Fruit fly (Drosophila melanogaster): ENCODE measurements around the gene CG15563.

CG15563 gene

dm6 chr3R:31222125-31222889 is 9.8 kb downstream of the CG15563 start (continued):
- TF ChIP-seq CG18262 (tag; optimal IDR thresholded peaks at IDR 0.05): peak; percentile 84
- TF ChIP-seq cwo (GFP tag; optimal IDR thresholded peaks at IDR 0.05): peak; percentile 82
- peak; percentile 80 for TF ChIP-seq ATbp (GFP tag; optimal IDR thresholded peaks at IDR 0.05)
- TF ChIP-seq mam (GFP tag; optimal IDR thresholded peaks at IDR 0.05): peak; percentile 90
- peak; percentile 80 for TF ChIP-seq CG17829 (tag; optimal IDR thresholded peaks at IDR 0.05)
- peak; percentile 82 for TF ChIP-seq CG6813 (GFP tag; optimal IDR thresholded peaks at IDR 0.05)
- TF ChIP-seq CG11456 (GFP tag; IDR thresholded peaks at IDR 0.05): no peak
- peak; percentile 68 for TF ChIP-seq CG2202 (tag; optimal IDR thresholded peaks at IDR 0.05)
- TF ChIP-seq repo (GFP tag; optimal IDR thresholded peaks at IDR 0.05): peak; percentile 76
- peak; percentile 84 for TF ChIP-seq pho (GFP tag; optimal IDR thresholded peaks at IDR 0.05)
- TF ChIP-seq knrl (GFP tag; IDR thresholded peaks at IDR 0.05; ENCODE audit: partially characterized antibody): no peak
- peak; percentile 67 to 87 for TF ChIP-seq chif (GFP tag; optimal IDR thresholded peaks at IDR 0.05)
- TF ChIP-seq CG4282 (GFP tag; optimal IDR thresholded peaks at IDR 0.05): peak; percentile 44
- TF ChIP-seq inv (GFP tag; IDR thresholded peaks at IDR 0.05; ENCODE audit: partially characterized antibody): no peak
- peak; percentile 87 for TF ChIP-seq fu2 (GFP tag; optimal IDR thresholded peaks at IDR 0.05)
- peak; percentile 97 for TF ChIP-seq onecut (GFP tag; IDR thresholded peaks at IDR 0.05)
- no peak for TF ChIP-seq sr (GFP tag; IDR thresholded peaks at IDR 0.05)
- peak in 1 of 2 experiments; percentile 66 for TF ChIP-seq Eip74EF (GFP tag; optimal IDR thresholded peaks at IDR 0.05)
- no peak for TF ChIP-seq CG11560 (tag; IDR thresholded peaks at IDR 0.05)
- no peak for TF ChIP-seq CG32772 (GFP tag; IDR thresholded peaks at IDR 0.05)
- peak; percentile 88 for TF ChIP-seq CG34376 (GFP tag; optimal IDR thresholded peaks at IDR 0.05)
- peak; percentile 85 for TF ChIP-seq ind (GFP tag; optimal IDR thresholded peaks at IDR 0.05)
- TF ChIP-seq gsb-n (tag; optimal IDR thresholded peaks at IDR 0.05): peak; percentile 74
- peak; percentile 76 to 86 for TF ChIP-seq Pdp1 (GFP tag; optimal IDR thresholded peaks at IDR 0.05)
- TF ChIP-seq pan (optimal IDR thresholded peaks at IDR 0.05): no peak
- TF ChIP-seq pan (GFP tag; optimal IDR thresholded peaks at IDR 0.05 in 1 of 2, IDR thresholded peaks at IDR 0.05 in 1 of 2): no peak
- peak; percentile 89 for TF ChIP-seq bab2 (GFP tag; optimal IDR thresholded peaks at IDR 0.05)
- peak; percentile 77 for TF ChIP-seq ems (GFP tag; optimal IDR thresholded peaks at IDR 0.05)
- TF ChIP-seq Abd-B (GFP tag; optimal IDR thresholded peaks at IDR 0.05): peak; percentile 77
- peak; percentile 40 for TF ChIP-seq dm (GFP tag; optimal IDR thresholded peaks at IDR 0.05)
- TF ChIP-seq exex (tag; optimal IDR thresholded peaks at IDR 0.05): peak; percentile 67
- peak; percentile 85 for TF ChIP-seq bcd (GFP tag; optimal IDR thresholded peaks at IDR 0.05)
- TF ChIP-seq CG42726 (GFP tag; IDR thresholded peaks at IDR 0.05; ENCODE audit: partially characterized antibody): no peak
- no peak for TF ChIP-seq bbx (GFP tag; IDR thresholded peaks at IDR 0.05; ENCODE audit: partially characterized antibody)
- peak in 1 of 2 experiments; percentile 16 for TF ChIP-seq Hr78 (GFP tag; optimal IDR thresholded peaks at IDR 0.05)
- TF ChIP-seq CG14965 (GFP tag; optimal IDR thresholded peaks at IDR 0.05; ENCODE audit: borderline replicate concordance): no peak
- TF ChIP-seq CG14710 (tag; optimal IDR thresholded peaks at IDR 0.05): peak; percentile 75
- TF ChIP-seq CG12104 (GFP tag; optimal IDR thresholded peaks at IDR 0.05): peak; percentile 75
- peak; percentile 79 for TF ChIP-seq CG6254 (GFP tag; optimal IDR thresholded peaks at IDR 0.05)
- TF ChIP-seq Sry-δ (GFP tag; optimal IDR thresholded peaks at IDR 0.05): peak; percentile 24
- TF ChIP-seq CG15479 (GFP tag; optimal IDR thresholded peaks at IDR 0.05): peak; percentile 40
- TF ChIP-seq CG13123 (GFP tag; optimal IDR thresholded peaks at IDR 0.05): peak; percentile 53
- TF ChIP-seq CG12071 (GFP tag; optimal IDR thresholded peaks at IDR 0.05): peak; percentile 74
- TF ChIP-seq cas (GFP tag; IDR thresholded peaks at IDR 0.05): no peak
- TF ChIP-seq CG4424 (GFP tag; optimal IDR thresholded peaks at IDR 0.05): peak; percentile 68
- peak; percentile 83 for TF ChIP-seq CG10979 (tag; optimal IDR thresholded peaks at IDR 0.05)
- no peak for TF ChIP-seq ken (GFP tag; IDR thresholded peaks at IDR 0.05)
- TF ChIP-seq Ssrp (tag; optimal IDR thresholded peaks at IDR 0.05): peak; percentile 82

Measured in whole organism, embryonic.